Fruit fly (Drosophila melanogaster) whole organism, embryonic: Measurements from ENCODE around the gene Cortactin.

ENCODE experiments used
- Awh ChIP-seq: fragments of 200-800 bp; sonication (Bioruptor generic); IDR thresholded peaks from 2 replicates; pipeline ENCODE4, ENCODE4 v1.3.6; 2022; ENCODE audit warnings: missing biosample characterization, missing genetic modification characterization
- CG10321 ChIP-seq: fragments of 200-800 bp; sonication (Bioruptor generic); IDR thresholded peaks from 2 replicates; pipeline ENCODE4 v1.3.6; 2022; ENCODE audit warnings: missing biosample characterization, missing genetic modification characterization
- CG10543 ChIP-seq: fragments of 200-800 bp; sonication (Bioruptor generic); optimal IDR thresholded peaks from 3 replicates; lab custom pipeline; 2017; ENCODE audit warnings: missing biosample characterization, mild to moderate bottlenecking, missing genetic modification characterization, moderate library complexity
- CG10654 ChIP-seq: fragments of 200-800 bp; sonication (Bioruptor generic); optimal IDR thresholded peaks from 2 replicates; lab custom pipeline; 2016; ENCODE audit warnings: missing biosample characterization, missing genetic modification characterization
- CG14050 ChIP-seq: fragments of 200-800 bp; sonication (Bioruptor generic); IDR thresholded peaks from 3 replicates; pipeline ENCODE4 v1.3.6; 2022; ENCODE audit warnings: missing biosample characterization, missing genetic modification characterization
- CG17361 ChIP-seq: fragments of 200-800 bp; sonication (Bioruptor generic); IDR thresholded peaks from 3 replicates; pipeline ENCODE4 v1.3.6; 2022; ENCODE audit warnings: missing biosample characterization, missing genetic modification characterization
- CG17912 ChIP-seq: fragments of 200-800 bp; sonication (Bioruptor generic); optimal IDR thresholded peaks from 2 replicates; lab custom pipeline; 2018; ENCODE audit warnings: missing biosample characterization, mild to moderate bottlenecking, missing genetic modification characterization
- CG18764 ChIP-seq: fragments of 200-800 bp; sonication (Bioruptor generic); optimal IDR thresholded peaks from 3 replicates; lab custom pipeline; 2016; ENCODE audit warnings: missing biosample characterization, missing genetic modification characterization
- CG2120 ChIP-seq: fragments of 200-800 bp; sonication (Bioruptor generic); optimal IDR thresholded peaks from 3 replicates; lab custom pipeline; 2016; ENCODE audit warnings: missing biosample characterization, missing genetic modification characterization
- CG2199 ChIP-seq: fragments of 200-800 bp; sonication (Bioruptor generic); IDR thresholded peaks from 3 replicates; pipeline ENCODE4 v1.3.6; 2022; ENCODE audit warnings: missing biosample characterization, missing genetic modification characterization
- CG34376 ChIP-seq: fragments of 200-800 bp; sonication (Bioruptor generic); optimal IDR thresholded peaks from 2 replicates; lab custom pipeline; 2018; ENCODE audit warnings: missing biosample characterization, mild to moderate bottlenecking, missing genetic modification characterization
- CG4404 ChIP-seq: fragments of 200-800 bp; sonication (Bioruptor generic); IDR thresholded peaks from 2 replicates; pipeline ENCODE4 v1.3.6; 2022; ENCODE audit warnings: missing biosample characterization, missing genetic modification characterization
- CG6791 ChIP-seq: fragments of 200-800 bp; sonication (Bioruptor generic); IDR thresholded peaks from 3 replicates; pipeline ENCODE4 v1.3.6; 2022; ENCODE audit warnings: missing biosample characterization, missing genetic modification characterization; ENCODE audit not compliant: partially characterized antibody
- CG8281 ChIP-seq: fragments of 200-800 bp; sonication (Bioruptor generic); optimal IDR thresholded peaks from 2 replicates; lab custom pipeline; 2018; ENCODE audit warnings: missing biosample characterization, mild to moderate bottlenecking, missing genetic modification characterization, moderate library complexity
- CG9437 ChIP-seq: fragments of 200-800 bp; sonication (Bioruptor generic); optimal IDR thresholded peaks from 2 replicates; lab custom pipeline; 2018; ENCODE audit warnings: missing biosample characterization, mild to moderate bottlenecking, missing genetic modification characterization
- Deaf1 ChIP-seq: fragments of 200-800 bp; optimal IDR thresholded peaks from 3 replicates; lab custom pipeline; 2019; ENCODE audit warnings: missing biosample characterization, mild to moderate bottlenecking, missing genetic modification characterization, moderate library complexity
- Drgx ChIP-seq: fragments of 200-800 bp; sonication (Bioruptor generic); IDR thresholded peaks from 2 replicates; pipeline ENCODE4 v1.3.6; 2022; ENCODE audit warnings: missing biosample characterization, missing genetic modification characterization
- Ets65A ChIP-seq: fragments of 200-800 bp; sonication (Bioruptor generic); peaks from one replicate; lab custom pipeline; 2016; ENCODE audit warnings: missing biosample characterization, missing genetic modification characterization
- Jarid2 ChIP-seq: fragments of 200-800 bp; sonication (Bioruptor generic); optimal IDR thresholded peaks from 3 replicates; lab custom pipeline; 2017; ENCODE audit warnings: mild to moderate bottlenecking, missing biosample characterization, missing genetic modification reagents, missing genetic modification characterization
- Lim3 ChIP-seq: fragments of 200-800 bp; sonication (Bioruptor generic); IDR thresholded peaks from 2 replicates; pipeline ENCODE4 v1.3.6; 2022; ENCODE audit warnings: missing biosample characterization, missing genetic modification characterization
- MBD-R2 ChIP-seq: fragments of 200-800 bp; sonication (Bioruptor generic); IDR thresholded peaks from 2 replicates; pipeline ENCODE4 v1.3.6; 2022; ENCODE audit warnings: missing biosample characterization, missing genetic modification characterization
- Med ChIP-seq: fragments of 200-800 bp; sonication (Bioruptor generic); peaks from one replicate; lab custom pipeline; 2016; ENCODE audit warnings: missing biosample characterization, missing genetic modification characterization, mild to moderate bottlenecking, inconsistent platforms, moderate library complexity
- Nf-YC ChIP-seq: fragments of 200-800 bp; optimal IDR thresholded peaks from 3 replicates; lab custom pipeline; 2019; ENCODE audit warnings: missing biosample characterization, mild to moderate bottlenecking, missing genetic modification characterization, moderate library complexity
- Trl ChIP-seq, 3 experiments: fragments of >200 bp in 2 of 3; fragments of 200-800 bp in 1 of 3; sonication (Bioruptor generic) in 1 of 3; optimal IDR thresholded peaks; 2 replicates in 1 of 3; 3 replicates in 2 of 3; lab custom pipeline; 2016 to 2017; ENCODE audit warnings: missing biosample characterization in 1 of 3, missing genetic modification characterization in 1 of 3
- ap ChIP-seq: fragments of 200-800 bp; sonication (Bioruptor generic); IDR thresholded peaks from 2 replicates; pipeline ENCODE4 v1.3.6; 2022; ENCODE audit warnings: missing biosample characterization, missing genetic modification characterization
- az2 ChIP-seq: fragments of 200-800 bp; sonication (Bioruptor generic); optimal IDR thresholded peaks from 3 replicates; lab custom pipeline; 2016; ENCODE audit warnings: missing biosample characterization, missing genetic modification characterization
- chinmo ChIP-seq: fragments of 200-800 bp; sonication (Bioruptor generic); IDR thresholded peaks from 4 replicates; pipeline ENCODE4 v1.3.6; 2022; ENCODE audit warnings: missing biosample characterization, missing genetic modification characterization; ENCODE audit not compliant: partially characterized antibody
- ci ChIP-seq: fragments of 200-800 bp; sonication (Bioruptor generic); IDR thresholded peaks from 3 replicates; pipeline ENCODE4 v1.3.6; 2022; ENCODE audit warnings: missing biosample characterization, missing genetic modification characterization
- corto ChIP-seq: fragments of 200-800 bp; sonication (Bioruptor generic); optimal IDR thresholded peaks from 2 replicates; lab custom pipeline; 2016; ENCODE audit warnings: missing biosample characterization, mild to moderate bottlenecking, missing genetic modification characterization, moderate library complexity
- cwo ChIP-seq: fragments of 200-800 bp; sonication (Bioruptor generic); optimal IDR thresholded peaks from 3 replicates; lab custom pipeline; 2017; ENCODE audit warnings: missing biosample characterization, missing genetic modification characterization, mild to moderate bottlenecking, moderate library complexity, missing genetic modification reagents
- dan ChIP-seq: fragments of 200-800 bp; sonication (Bioruptor generic); IDR thresholded peaks from 2 replicates; pipeline ENCODE4 v1.3.6; 2022; ENCODE audit warnings: missing biosample characterization, missing genetic modification characterization
- disco-r ChIP-seq: fragments of 200-800 bp; sonication (Bioruptor generic); optimal IDR thresholded peaks from 2 replicates; lab custom pipeline; 2016; ENCODE audit warnings: missing biosample characterization, missing genetic modification characterization
- dmrt99B ChIP-seq: fragments of 200-800 bp; sonication (Bioruptor generic); optimal IDR thresholded peaks from 2 replicates; lab custom pipeline; 2018; ENCODE audit warnings: missing biosample characterization, mild to moderate bottlenecking, missing genetic modification characterization, moderate library complexity
- dysf ChIP-seq: fragments of 200-800 bp; sonication (Bioruptor generic); IDR thresholded peaks from 3 replicates; pipeline ENCODE4 v1.3.6; 2022; ENCODE audit warnings: missing biosample characterization, missing genetic modification characterization
- grau ChIP-seq: fragments of 200-800 bp; optimal IDR thresholded peaks from 3 replicates; lab custom pipeline; 2019; ENCODE audit warnings: missing biosample characterization, mild to moderate bottlenecking, missing genetic modification characterization, moderate library complexity
- her ChIP-seq: fragments of 200-800 bp; sonication (Bioruptor generic); optimal IDR thresholded peaks from 2 replicates; lab custom pipeline; 2016; ENCODE audit warnings: missing biosample characterization, missing genetic modification characterization
- klu ChIP-seq: fragments of 200-800 bp; sonication (Bioruptor generic); IDR thresholded peaks from 2 replicates; pipeline ENCODE4 v1.3.6; 2022; ENCODE audit warnings: missing biosample characterization, missing genetic modification characterization
- sd ChIP-seq: fragments of 200-800 bp; sonication (Bioruptor generic); optimal IDR thresholded peaks from 3 replicates; lab custom pipeline; 2018; ENCODE audit warnings: missing biosample characterization, mild to moderate bottlenecking, missing genetic modification characterization, moderate library complexity
- sens ChIP-seq: fragments of 200-800 bp; sonication (Bioruptor generic); peaks from one replicate; lab custom pipeline; 2016; ENCODE audit warnings: missing biosample characterization, missing genetic modification characterization
- slbo ChIP-seq: fragments of 200-800 bp; sonication (Bioruptor generic); IDR thresholded peaks from 2 replicates; pipeline ENCODE4 v1.3.6; 2022; ENCODE audit warnings: missing biosample characterization, missing genetic modification characterization
- sug ChIP-seq: fragments of 200-800 bp; optimal IDR thresholded peaks from 2 replicates; lab custom pipeline; 2019; ENCODE audit warnings: missing biosample characterization, mild to moderate bottlenecking, missing genetic modification characterization, moderate library complexity
- vvl ChIP-seq: fragments of 200-800 bp; sonication (Bioruptor generic); IDR thresholded peaks from 2 replicates; pipeline ENCODE4 v1.3.6; 2022; ENCODE audit warnings: missing biosample characterization, missing genetic modification characterization
- zf30C ChIP-seq: fragments of 200-800 bp; sonication (Bioruptor generic); optimal IDR thresholded peaks from 3 replicates; lab custom pipeline; 2018; ENCODE audit warnings: missing biosample characterization, mild to moderate bottlenecking, missing genetic modification characterization

The Cortactin gene

DNA sequence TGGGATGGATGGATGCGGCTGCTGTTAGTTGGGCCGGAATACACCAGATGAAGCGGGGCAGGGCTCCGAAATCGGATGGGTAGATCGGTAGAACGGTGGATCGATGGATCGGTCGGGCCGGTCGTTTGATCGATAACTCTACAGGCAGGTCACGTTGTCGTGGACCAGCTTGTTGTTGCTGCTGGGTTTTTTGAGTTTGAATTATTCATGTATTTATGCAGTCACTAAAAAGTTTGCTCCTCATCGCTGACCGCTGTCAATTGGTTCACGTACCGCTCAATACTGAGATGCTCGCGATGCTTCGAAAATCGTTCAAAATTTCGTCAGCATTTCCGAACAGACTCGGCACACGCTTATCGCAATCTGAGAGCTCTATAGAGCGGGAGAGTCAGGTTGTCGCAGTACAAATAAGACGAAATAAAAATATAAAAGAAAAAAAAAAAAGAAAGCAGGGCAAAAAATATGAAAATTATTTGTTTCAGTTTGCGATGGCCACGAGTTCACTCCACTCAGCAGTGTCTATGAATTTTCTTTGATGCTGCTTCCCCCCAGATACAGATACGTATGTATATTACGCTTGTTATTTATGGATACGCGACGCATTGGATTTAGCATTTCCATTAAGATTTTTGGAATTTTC lies 40.2 kb downstream of the Cortactin start, which contains the start of gene peg:
peg (minus strand) TSS at position 262 of the 640 bp plus-strand sequence.
- TF ChIP-seq chinmo (GFP tag; lab: Robert Waterston, UW) (0 out of 4 replicates have a peak, but pooled peaks have one; percentile 45), ci (0 out of 3 replicates have a peak, but pooled peaks have one; percentile 28), disco-r (GFP tag; lab: Kevin White, UChicago) (no peak), CG34376 (GFP tag; lab: Kevin White, UChicago) (peak; percentile 14), CG9437 (GFP tag; lab: Kevin White, UChicago) (no peak), Drgx (GFP tag; lab: Robert Waterston, UW) (peak; percentile 59), corto (peak; percentile 14), sens (peak; percentile 57), vvl (peak; percentile 76), Deaf1 (tag; lab: Kevin White, UChicago) (peak; percentile 61), slbo (0 out of 2 replicates have a peak, but pooled peaks have one; percentile 4), MBD-R2 (no peak), Med (peak; percentile 37), CG2199 (0 out of 3 replicates have a peak, but pooled peaks have one; percentile 10), Lim3 (GFP tag; lab: Robert Waterston, UW) (no peak), sd (tag; lab: Kevin White, UChicago) (peak; percentile 89), zf30C (GFP tag; lab: Kevin White, UChicago) (no peak), grau (peak; percentile 23)

DNA sequence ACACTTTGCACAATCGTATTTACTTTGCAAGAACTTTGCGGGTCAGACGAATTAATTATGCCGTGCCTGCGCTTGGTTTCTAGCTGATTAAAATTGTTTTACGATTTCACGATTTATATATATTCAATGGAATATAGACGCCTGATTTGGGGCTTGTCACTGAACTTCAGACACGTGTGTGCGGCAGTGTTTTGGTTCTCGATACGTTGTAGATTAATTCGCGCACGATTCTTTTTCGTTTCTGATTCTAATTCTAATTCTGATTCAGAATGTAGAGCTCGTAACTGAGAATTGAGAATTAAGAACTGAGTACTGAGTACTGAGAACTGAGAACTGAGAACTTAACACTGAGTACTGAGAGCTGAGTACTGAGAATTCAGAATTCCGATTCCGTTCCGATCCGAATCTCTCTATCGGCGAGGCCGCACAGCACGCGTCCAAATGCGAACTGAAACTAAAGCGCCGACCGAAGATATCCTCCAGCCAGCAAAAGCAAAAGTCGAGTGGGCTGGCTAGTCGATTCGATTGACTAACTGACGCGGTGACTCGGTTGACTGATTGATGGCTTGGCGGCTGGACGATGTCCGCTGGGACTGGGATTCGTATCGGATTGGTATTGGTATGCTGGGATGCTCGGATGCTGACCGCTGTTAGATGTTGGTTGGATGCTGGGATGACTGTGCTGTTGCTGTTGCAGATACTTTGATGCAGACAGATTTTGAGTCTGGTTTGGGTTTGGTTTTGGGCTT lies 41.3 kb downstream of the Cortactin start:
- TF ChIP-seq CG8281 (tag; lab: Kevin White, UChicago) (peak; percentile 97), sens (peak; percentile 9), Trl (optimal IDR thresholded peaks at IDR 0.05; lab: Kevin White, UChicago) (peak in 1 of 2 experiments; percentile 26), Trl (GFP tag; optimal IDR thresholded peaks at IDR 0.05; lab: Kevin White, UChicago) (no peak), dmrt99B (tag; lab: Kevin White, UChicago) (no peak), cwo (GFP tag; lab: Kevin White, UChicago) (peak; percentile 92), sug (tag; lab: Kevin White, UChicago) (peak; percentile 17), CG34376 (GFP tag; lab: Kevin White, UChicago) (peak; percentile 45), CG10543 (GFP tag; lab: Kevin White, UChicago) (peak; percentile 22), CG14050 (no peak), CG10321 (GFP tag; lab: Robert Waterston, UW) (no peak), CG6791 (no peak), ap (GFP tag; lab: Robert Waterston, UW) (no peak), CG10654 (GFP tag; lab: Kevin White, UChicago) (no peak), dysf (0 out of 3 replicates have a peak, but pooled peaks have one; percentile 23)

DNA sequence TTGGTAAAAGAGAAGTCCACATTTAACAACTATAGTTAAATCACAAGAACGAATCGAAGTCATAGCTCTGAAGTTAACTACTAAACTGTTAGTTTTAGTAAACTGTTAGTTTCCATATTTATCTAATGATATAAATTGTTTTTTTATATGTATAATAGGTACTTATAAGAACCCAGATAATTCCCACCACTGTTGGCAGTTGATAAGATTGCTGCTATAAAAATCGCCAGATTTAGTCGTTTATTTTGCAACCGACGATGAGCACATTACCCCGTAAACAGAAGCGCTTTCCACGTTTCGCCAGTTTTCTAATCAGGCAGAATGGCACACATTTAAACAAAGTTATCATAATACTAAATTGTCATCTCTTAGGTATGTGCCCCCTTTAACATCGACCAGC lies 45.2 kb downstream of the Cortactin start:
- TF ChIP-seq az2 (GFP tag; lab: Kevin White, UChicago): no peak
- no peak for TF ChIP-seq disco-r (GFP tag; lab: Kevin White, UChicago)
- peak; percentile 50 for TF ChIP-seq Ets65A (GFP tag; lab: Kevin White, UChicago)
- TF ChIP-seq Lim3 (GFP tag; lab: Robert Waterston, UW): no peak

DNA sequence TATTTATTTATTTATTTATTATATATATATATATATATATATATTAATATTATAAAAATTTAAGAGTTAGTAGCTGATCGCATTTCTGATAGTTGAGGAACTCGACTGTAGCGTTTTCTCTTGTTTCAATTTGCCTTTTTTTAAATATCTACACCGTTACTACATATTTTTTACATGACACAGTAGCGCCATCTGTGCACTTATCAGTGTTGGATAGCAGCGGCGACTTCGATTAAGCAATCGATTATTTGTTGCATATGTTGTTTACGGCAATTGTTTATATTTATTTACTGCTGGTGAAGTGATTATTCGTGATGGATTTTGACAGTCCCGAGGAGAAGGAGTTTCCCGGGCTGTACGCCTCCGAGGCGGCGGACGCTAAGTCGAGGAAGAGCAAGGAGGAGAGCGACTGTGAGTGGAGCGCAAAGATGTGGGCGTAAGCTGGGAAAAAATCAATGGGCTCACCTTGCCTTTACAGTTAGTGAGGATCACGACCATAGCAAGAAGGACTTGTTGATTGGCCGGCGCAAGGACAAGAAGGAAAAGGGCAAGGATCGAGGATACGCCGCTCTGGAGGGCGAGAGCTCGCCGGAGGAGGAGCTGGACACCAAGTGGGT lies 46.7 kb downstream of the Cortactin start, which contains the start of gene Rlip:
Rlip (plus strand) TSS at position 221 of the 617 bp plus-strand sequence.
- TF ChIP-seq Nf-YC (tag; lab: Kevin White, UChicago) (peak; percentile 19), CG4404 (no peak), klu (peak; percentile 29; the same call in 1 of the 2 replicates), CG2120 (GFP tag; lab: Kevin White, UChicago) (peak; percentile 56), Awh (no peak), CG18764 (GFP tag; lab: Kevin White, UChicago) (peak; percentile 41), chinmo (GFP tag; lab: Robert Waterston, UW) (0 out of 4 replicates have a peak, but pooled peaks have one; percentile 60), her (GFP tag; lab: Kevin White, UChicago) (peak; percentile 28), dan (no peak), dysf (peak; percentile 35; the same call in 1 of the 3 replicates), CG17361 (GFP tag; lab: Robert Waterston, UW) (peak; percentile 43; the same call in 1 of the 3 replicates), CG17912 (GFP tag; lab: Kevin White, UChicago) (no peak), Jarid2 (GFP tag; lab: Kevin White, UChicago) (no peak)
